Worm (Caenorhabditis elegans): ENCODE data around the gene plp-1.

The plp-1 gene

ce11 chrIV:7674874-7675273 is 41.7 kb downstream of the plp-1 start, which contains the start of gene itr-1:
itr-1 (plus strand) TSS chrIV:7675174.
- TF ChIP-seq blmp-1 (tag; optimal IDR thresholded peaks at IDR 0.05): no peak
- no peak for TF ChIP-seq nhr-28 (tag; optimal IDR thresholded peaks at IDR 0.05)
- TF ChIP-seq mab-5 (tag; optimal IDR thresholded peaks at IDR 0.05): no peak
- no peak for TF ChIP-seq bed-3 (GFP tag; optimal IDR thresholded peaks at IDR 0.05)
- TF ChIP-seq drap-1 (GFP tag; optimal IDR thresholded peaks at IDR 0.05): no peak
- no peak for TF ChIP-seq nhr-2 (tag; optimal IDR thresholded peaks at IDR 0.05)
- TF ChIP-seq lin-13 (tag; optimal IDR thresholded peaks at IDR 0.05): no peak
- TF ChIP-seq sem-2 (GFP tag; optimal IDR thresholded peaks at IDR 0.05): no peak
- no peak for TF ChIP-seq lsy-2 (tag; optimal IDR thresholded peaks at IDR 0.05)
- no peak for TF ChIP-seq unc-62 (GFP tag; optimal IDR thresholded peaks at IDR 0.05)
- TF ChIP-seq flh-1 (GFP tag; optimal IDR thresholded peaks at IDR 0.05): no peak
- TF ChIP-seq elt-3 (tag; optimal IDR thresholded peaks at IDR 0.05): no peak

ce11 chrIV:7679120-7679519 is 46.0 kb downstream of the plp-1 start:
- no peak for TF ChIP-seq ztf-11 (tag; optimal IDR thresholded peaks at IDR 0.05)

Data from whole organism, mixed stage, embryonic.